Worm (Caenorhabditis elegans): Measurements from ENCODE around the gene F43C11.8.

The F43C11.8 gene

DNA sequence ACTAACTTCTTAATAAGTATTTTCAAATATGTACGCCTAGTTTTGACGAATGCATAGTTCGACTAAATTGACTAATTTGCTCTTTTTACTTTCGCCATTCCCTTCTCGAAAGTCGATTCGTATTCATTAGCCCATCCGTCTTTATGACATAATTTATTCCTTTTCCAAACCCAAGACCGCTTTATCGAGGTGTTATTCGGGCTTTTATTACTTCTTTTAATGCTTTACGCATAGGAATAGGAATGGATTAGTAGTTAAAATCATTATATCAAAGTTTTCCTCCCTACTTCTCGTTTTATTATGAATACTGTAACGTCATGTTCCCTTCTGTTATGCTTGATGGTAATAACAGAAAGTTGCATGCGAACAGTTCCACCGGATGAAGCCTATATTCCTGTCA lies 42.7 kb downstream of the F43C11.8 start, which contains the start of gene F16G10.2:
Gene F16G10.2 (plus strand): TSS at position 301 of the 400 bp plus-strand sequence.
- TF ChIP-seq nfya-1 (tag; optimal IDR thresholded peaks at IDR 0.05; ENCODE audit: insufficient read depth) (no peak), nhr-76 (tag; optimal IDR thresholded peaks at IDR 0.05) (no peak), zag-1 (tag; optimal IDR thresholded peaks at IDR 0.05) (no peak), unc-39 (tag; optimal IDR thresholded peaks at IDR 0.05) (no peak), nhr-23 (tag; optimal IDR thresholded peaks at IDR 0.05) (no peak), snpc-4 (tag; optimal IDR thresholded peaks at IDR 0.05) (no peak), nhr-237 (tag; optimal IDR thresholded peaks at IDR 0.05) (no peak), elt-3 (tag; optimal IDR thresholded peaks at IDR 0.05) (no peak), ceh-9 (tag; optimal IDR thresholded peaks at IDR 0.05) (no peak)

- no peak for TF ChIP-seq ZK546.5 (tag; optimal IDR thresholded peaks at IDR 0.05)
- TF ChIP-seq lin-39 (tag; optimal IDR thresholded peaks at IDR 0.05) = no peak
- no peak for TF ChIP-seq ceh-28 (tag; optimal IDR thresholded peaks at IDR 0.05)
- no peak for TF ChIP-seq sea-2 (GFP tag; optimal IDR thresholded peaks at IDR 0.05)
- no peak for TF ChIP-seq nfya-1 (tag; optimal IDR thresholded peaks at IDR 0.05; ENCODE audit: insufficient read depth)
- TF ChIP-seq tbx-2 (tag; optimal IDR thresholded peaks at IDR 0.05) = no peak
- TF ChIP-seq ztf-4 (tag; optimal IDR thresholded peaks at IDR 0.05) = no peak
- no peak for TF ChIP-seq elt-3 (tag; optimal IDR thresholded peaks at IDR 0.05)
- no peak for TF ChIP-seq nhr-43 (tag; optimal IDR thresholded peaks at IDR 0.05; ENCODE audit: poor library complexity, severe bottlenecking)
- no peak for TF ChIP-seq nhr-11 (tag; optimal IDR thresholded peaks at IDR 0.05)
- TF ChIP-seq nhr-25 (tag; optimal IDR thresholded peaks at IDR 0.05) = no peak
Measured at ce11 chrII:2377751-2378150, 45.4 kb downstream of the F43C11.8 start, which contains the start of gene F16G10.6. Gene F16G10.6 (minus strand): TSS chrII:2377851.

ce11 chrII:2378465-2379009 lies 46.2 kb downstream of the F43C11.8 start:
- TF ChIP-seq nhr-67 (tag; optimal IDR thresholded peaks at IDR 0.05) = no peak
- no peak for TF ChIP-seq daf-12 (tag; optimal IDR thresholded peaks at IDR 0.05)
- TF ChIP-seq jun-1 (tag; optimal IDR thresholded peaks at IDR 0.05) = peak; percentile 99
- TF ChIP-seq elt-2 (tag; optimal IDR thresholded peaks at IDR 0.05) = peak; percentile 100
- TF ChIP-seq ceh-28 (tag; optimal IDR thresholded peaks at IDR 0.05) = peak; percentile 5
- peak; percentile 79 for TF ChIP-seq pha-4 (tag; optimal IDR thresholded peaks at IDR 0.05)
- peak; percentile 91 for TF ChIP-seq lsy-12 (tag; optimal IDR thresholded peaks at IDR 0.05)
- TF ChIP-seq pqm-1 (tag; optimal IDR thresholded peaks at IDR 0.05) = peak; percentile 98
- TF ChIP-seq elt-3 (tag; optimal IDR thresholded peaks at IDR 0.05) = no peak
- TF ChIP-seq hmg-11 (tag; optimal IDR thresholded peaks at IDR 0.05) = no peak
- no peak for TF ChIP-seq tbx-2 (tag; optimal IDR thresholded peaks at IDR 0.05)
- no peak for TF ChIP-seq nhr-76 (tag; optimal IDR thresholded peaks at IDR 0.05)
- TF ChIP-seq fos-1 (tag; optimal IDR thresholded peaks at IDR 0.05) = peak; percentile 80
- peak; percentile 93 for TF ChIP-seq egl-27 (tag; optimal IDR thresholded peaks at IDR 0.05)

- TF ChIP-seq mml-1 (tag; optimal IDR thresholded peaks at IDR 0.05) (no peak), pqm-1 (tag; optimal IDR thresholded peaks at IDR 0.05) (no peak), ceh-16 (tag; optimal IDR thresholded peaks at IDR 0.05) (no peak), lin-39 (tag; optimal IDR thresholded peaks at IDR 0.05) (no peak), ztf-11 (tag; optimal IDR thresholded peaks at IDR 0.05) (no peak), pha-4 (tag; optimal IDR thresholded peaks at IDR 0.05) (no peak), daf-12 (tag; optimal IDR thresholded peaks at IDR 0.05) (no peak), elt-1 (tag; optimal IDR thresholded peaks at IDR 0.05) (no peak), elt-3 (tag; optimal IDR thresholded peaks at IDR 0.05) (no peak), lsy-12 (tag; optimal IDR thresholded peaks at IDR 0.05) (no peak), nhr-43 (tag; optimal IDR thresholded peaks at IDR 0.05; ENCODE audit: poor library complexity, severe bottlenecking) (no peak), egl-5 (tag; optimal IDR thresholded peaks at IDR 0.05) (no peak), fos-1 (tag; optimal IDR thresholded peaks at IDR 0.05) (no peak), tbx-2 (tag; optimal IDR thresholded peaks at IDR 0.05) (no peak), mdl-1 (tag; optimal IDR thresholded peaks at IDR 0.05) (no peak), jun-1 (tag; optimal IDR thresholded peaks at IDR 0.05) (no peak)
Measured at ce11 chrII:2379673-2380072, 47.4 kb downstream of the F43C11.8 start.

DNA sequence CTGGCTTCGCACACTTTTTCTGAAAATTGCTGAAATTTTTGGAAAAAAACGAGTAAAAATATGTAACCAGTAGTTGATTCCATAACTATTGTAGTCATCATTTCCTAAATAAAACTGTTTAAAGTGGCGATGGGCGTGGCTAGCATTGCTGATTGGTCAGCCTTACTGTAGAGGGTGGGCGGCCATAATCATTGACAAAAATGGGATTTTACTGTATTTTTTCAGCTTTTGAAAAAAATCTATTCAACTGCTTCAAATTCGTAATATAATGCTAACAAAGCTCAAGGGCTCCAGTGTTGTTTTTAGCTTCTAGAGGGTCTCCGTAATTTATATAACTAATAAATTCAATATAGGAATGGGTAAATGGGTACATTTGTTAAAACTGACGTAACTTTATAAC lies 47.9 kb downstream of the F43C11.8 start, which contains the start of gene F16G10.7:
Gene F16G10.7 (minus strand): TSS at position 101 of the 400 bp plus-strand sequence.
- TF ChIP-seq nhr-237 (tag; optimal IDR thresholded peaks at IDR 0.05) = no peak
- TF ChIP-seq nfya-1 (tag; optimal IDR thresholded peaks at IDR 0.05; ENCODE audit: insufficient read depth) = peak; percentile 38
